Worm (Caenorhabditis elegans) whole organism, mixed stage, embryonic: ENCODE results near the gene asp-2.

Source experiments
- M03D4.4 ChIP-seq: sonication (generic microtip); optimal IDR thresholded peaks from 2 replicates; lab custom pipeline; 2017; ENCODE audit warnings: mild to moderate bottlenecking, missing genetic modification characterization, missing compliant biosample characterization
- bed-3 ChIP-seq: fragments of 200-800 bp; sonication (Bioruptor generic); optimal IDR thresholded peaks from 3 replicates; lab custom pipeline; 2018; ENCODE audit warnings: mild to moderate bottlenecking, missing genetic modification characterization, moderate library complexity, missing compliant biosample characterization
- ceh-43 ChIP-seq: fragments of 200-800 bp; sonication (Bioruptor generic); optimal IDR thresholded peaks from 2 replicates; lab custom pipeline; 2018; ENCODE audit warnings: mild to moderate bottlenecking, missing genetic modification characterization, moderate library complexity, missing compliant biosample characterization
- ceh-83 ChIP-seq: fragments of 200-800 bp; sonication (Bioruptor generic); optimal IDR thresholded peaks from 2 replicates; lab custom pipeline; 2018; ENCODE audit warnings: mild to moderate bottlenecking, missing genetic modification characterization, missing compliant biosample characterization
- cnd-1 ChIP-seq: fragments of 200-800 bp; sonication (Bioruptor generic); optimal IDR thresholded peaks from 2 replicates; lab custom pipeline; 2018; ENCODE audit warnings: mild to moderate bottlenecking, missing genetic modification characterization, missing compliant biosample characterization
- drap-1 ChIP-seq: fragments of 200-800 bp; sonication (Bioruptor generic); optimal IDR thresholded peaks from 3 replicates; lab custom pipeline; 2018; ENCODE audit warnings: mild to moderate bottlenecking, missing genetic modification characterization, missing compliant biosample characterization
- elt-3 ChIP-seq: fragments of 150-350 bp; optimal IDR thresholded peaks from 2 replicates; lab custom pipeline; 2014; ENCODE audit warnings: missing biosample characterization, missing genetic modification characterization
- hlh-1 ChIP-seq: fragments of 150-350 bp; optimal IDR thresholded peaks from 2 replicates; lab custom pipeline; 2014; ENCODE audit warnings: missing biosample characterization, missing genetic modification reagents, missing genetic modification characterization
- lin-13 ChIP-seq: fragments of 150-350 bp; optimal IDR thresholded peaks from 2 replicates; lab custom pipeline; 2014; ENCODE audit warnings: missing biosample characterization, missing genetic modification characterization
- lsy-2 ChIP-seq: fragments of 150-350 bp; optimal IDR thresholded peaks from 2 replicates; lab custom pipeline; 2014; ENCODE audit warnings: missing biosample characterization, missing genetic modification characterization
- mab-5 ChIP-seq: fragments of 150-350 bp; optimal IDR thresholded peaks from 2 replicates; lab custom pipeline; 2014; ENCODE audit warnings: missing biosample characterization, missing genetic modification characterization
- mls-2 ChIP-seq: sonication (generic microtip); optimal IDR thresholded peaks from 2 replicates; lab custom pipeline; 2016; ENCODE audit warnings: mild to moderate bottlenecking, missing genetic modification characterization, moderate library complexity, missing compliant biosample characterization
- nhr-12 ChIP-seq: fragments of 150-350 bp; optimal IDR thresholded peaks from 2 replicates; lab custom pipeline; 2014; ENCODE audit warnings: missing biosample characterization, missing genetic modification characterization
- nhr-237 ChIP-seq: fragments of 150-350 bp; optimal IDR thresholded peaks from 2 replicates; lab custom pipeline; 2014; ENCODE audit warnings: missing biosample characterization, missing genetic modification characterization
- nhr-28 ChIP-seq: fragments of 150-350 bp; optimal IDR thresholded peaks from 2 replicates; lab custom pipeline; 2014; ENCODE audit warnings: missing biosample characterization, missing genetic modification characterization
- nhr-76 ChIP-seq: sonication (generic microtip); optimal IDR thresholded peaks from 2 replicates; lab custom pipeline; 2017; ENCODE audit warnings: missing biosample characterization, missing genetic modification characterization
- tbx-8 ChIP-seq: fragments of 200-800 bp; sonication (Bioruptor generic); optimal IDR thresholded peaks from 2 replicates; lab custom pipeline; 2018; ENCODE audit warnings: mild to moderate bottlenecking, missing genetic modification characterization, moderate library complexity, missing compliant biosample characterization
- unc-120 ChIP-seq: sonication (generic microtip); optimal IDR thresholded peaks from 2 replicates; lab custom pipeline; 2017; ENCODE audit warnings: missing genetic modification characterization, missing compliant biosample characterization; ENCODE audit not compliant: poor library complexity, severe bottlenecking
- unc-39 ChIP-seq: fragments of 150-350 bp; optimal IDR thresholded peaks from 2 replicates; lab custom pipeline; 2014; ENCODE audit warnings: missing biosample characterization, missing genetic modification characterization
- unc-62 ChIP-seq: fragments of 150-350 bp; optimal IDR thresholded peaks from 2 replicates; lab custom pipeline; 2014; ENCODE audit warnings: missing biosample characterization, missing genetic modification reagents, missing genetic modification characterization
- zip-8 ChIP-seq: fragments of 150-350 bp; optimal IDR thresholded peaks from 2 replicates; lab custom pipeline; 2014; ENCODE audit warnings: missing biosample characterization, missing genetic modification characterization
- ztf-11 ChIP-seq: fragments of 150-350 bp; optimal IDR thresholded peaks from 2 replicates; lab custom pipeline; 2014; ENCODE audit warnings: missing biosample characterization, missing genetic modification characterization

The asp-2 gene

ce11 chrV:9249932-9250331 lies 47.1 kb downstream of the asp-2 start, which contains the start of gene ptd-2:
Gene ptd-2 (plus strand): TSS chrV:9250232.
- no peak for TF ChIP-seq bed-3 (GFP tag; lab: Kevin White, UChicago)
- TF ChIP-seq tbx-8 (GFP tag; lab: Kevin White, UChicago) = no peak
- no peak for TF ChIP-seq zip-8
- TF ChIP-seq mab-5 (tag; lab: Kevin White, UChicago) = no peak
- no peak for TF ChIP-seq unc-39 (tag; lab: Kevin White, UChicago)
- no peak for TF ChIP-seq ztf-11 (tag; lab: Kevin White, UChicago)
- TF ChIP-seq nhr-28 (tag; lab: Kevin White, UChicago) = no peak
- TF ChIP-seq, all 35 proteins: peak for 0

ce11 chrV:9254012-9254696 lies 51.3 kb downstream of the asp-2 start, which contains the start of gene F07C3.9:
Gene F07C3.9 (minus strand): TSS chrV:9254646.
- TF ChIP-seq ceh-83 (GFP tag; lab: Kevin White, UChicago) = no peak
- TF ChIP-seq bed-3 (GFP tag; lab: Kevin White, UChicago) = no peak
- TF ChIP-seq lsy-2 (tag; lab: Kevin White, UChicago) = no peak
- no peak for TF ChIP-seq elt-3
- no peak for TF ChIP-seq mls-2 (tag; lab: Kevin White, UChicago)
- TF ChIP-seq zip-8 = no peak
- no peak for TF ChIP-seq nhr-237 (tag; lab: Kevin White, UChicago)
- no peak for TF ChIP-seq unc-62 (GFP tag; lab: Kevin White, UChicago)
- no peak for TF ChIP-seq nhr-76 (tag; lab: Kevin White, UChicago)
- TF ChIP-seq cnd-1 (tag; lab: Kevin White, UChicago) = no peak
- no peak for TF ChIP-seq mab-5 (tag; lab: Kevin White, UChicago)
- TF ChIP-seq unc-120 (tag; lab: Kevin White, UChicago) = no peak
- no peak for TF ChIP-seq hlh-1
- no peak for TF ChIP-seq M03D4.4 (tag; lab: Kevin White, UChicago)
- no peak for TF ChIP-seq lin-13
- TF ChIP-seq ceh-43 (GFP tag; lab: Kevin White, UChicago) = no peak
- no peak for TF ChIP-seq drap-1 (GFP tag; lab: Kevin White, UChicago)
- no peak for TF ChIP-seq tbx-8 (GFP tag; lab: Kevin White, UChicago)
- no peak for TF ChIP-seq nhr-12 (tag; lab: Kevin White, UChicago)
- no peak for TF ChIP-seq ztf-11 (tag; lab: Kevin White, UChicago)
